Worm (Caenorhabditis elegans): ENCODE data around the gene nspa-10.

DNA sequence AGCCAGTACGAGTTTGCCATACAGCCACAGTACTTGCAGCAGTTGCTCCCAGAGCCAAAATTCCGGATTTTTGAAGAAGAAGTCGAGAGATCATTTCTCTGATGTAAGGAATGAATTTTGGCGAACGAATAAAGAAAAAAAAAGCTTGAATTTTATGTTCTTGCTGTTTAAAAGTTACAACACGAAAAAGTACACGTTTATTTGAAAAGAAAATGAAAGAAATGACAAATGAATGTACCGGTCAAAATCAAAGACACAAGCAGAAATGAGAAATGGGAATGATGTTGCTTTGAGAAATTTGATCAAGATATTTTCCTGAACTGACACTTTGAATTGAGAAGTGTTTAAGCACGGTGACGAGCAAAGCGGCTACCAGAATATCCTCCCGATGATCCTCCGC lies 9.0 kb downstream of the nspa-10 start, which contains the start of gene Y50E8A.6:
- TF ChIP-seq bed-3 (GFP tag; optimal IDR thresholded peaks at IDR 0.05) (no peak), elt-1 (tag; optimal IDR thresholded peaks at IDR 0.05; ENCODE audit: borderline replicate concordance, insufficient read depth) (no peak)

Data from whole organism, mixed stage, embryonic.